Worm (Caenorhabditis elegans): ENCODE results near the gene ZK1248.17.

- TF ChIP-seq cog-1 (tag; optimal IDR thresholded peaks at IDR 0.05) (no peak), klf-2 (GFP tag; conservative IDR thresholded peaks at IDR 0.05) (no peak), ref-1 (GFP tag; conservative IDR thresholded peaks at IDR 0.05) (no peak), T22C8.4 (GFP tag; IDR thresholded peaks at IDR 0.05) (no peak), ztf-29 (GFP tag; IDR thresholded peaks at IDR 0.05) (no peak), ztf-23 (GFP tag; IDR thresholded peaks at IDR 0.05) (no peak), flt-1 (GFP tag; IDR thresholded peaks at IDR 0.05) (no peak), tab-1 (GFP tag; IDR thresholded peaks at IDR 0.05) (no peak), med-1 (GFP tag; optimal IDR thresholded peaks at IDR 0.05; ENCODE audit: insufficient read depth) (no peak)
Observed at ce11 chrII:5876053-5876452, 30.7 kb upstream of the ZK1248.17 start, which contains the start of gene F55C12.6.
